Fruit fly (Drosophila melanogaster) whole organism, pupa: ENCODE results near the gene disco.

Experiments
- Ets98B ChIP-seq: fragments of 200-800 bp; sonication (Bioruptor generic); IDR thresholded peaks from 2 replicates; pipeline ENCODE4 v1.3.6; 2022; ENCODE audit warnings: missing biosample characterization, missing genetic modification characterization
- fd96Ca ChIP-seq: fragments of 200-800 bp; sonication (Bioruptor generic); IDR thresholded peaks from 3 replicates; pipeline ENCODE4 v1.3.6; 2022; ENCODE audit warnings: missing biosample characterization, missing genetic modification characterization

dm6 chrX:16231292-16231691 is 14.7 kb upstream of the disco start:
- no peak for TF ChIP-seq Ets98B (GFP tag; lab: Robert Waterston, UW)
- TF ChIP-seq fd96Ca (GFP tag; lab: Robert Waterston, UW), result no peak
